Worm (Caenorhabditis elegans): ENCODE measurements around the gene ZK892.4.
"Not testable (repeated sequence)": the region's sequence is repeated elsewhere in the genome, so short reads cannot be mapped to it uniquely, and the experiment has no call there.

DNA sequence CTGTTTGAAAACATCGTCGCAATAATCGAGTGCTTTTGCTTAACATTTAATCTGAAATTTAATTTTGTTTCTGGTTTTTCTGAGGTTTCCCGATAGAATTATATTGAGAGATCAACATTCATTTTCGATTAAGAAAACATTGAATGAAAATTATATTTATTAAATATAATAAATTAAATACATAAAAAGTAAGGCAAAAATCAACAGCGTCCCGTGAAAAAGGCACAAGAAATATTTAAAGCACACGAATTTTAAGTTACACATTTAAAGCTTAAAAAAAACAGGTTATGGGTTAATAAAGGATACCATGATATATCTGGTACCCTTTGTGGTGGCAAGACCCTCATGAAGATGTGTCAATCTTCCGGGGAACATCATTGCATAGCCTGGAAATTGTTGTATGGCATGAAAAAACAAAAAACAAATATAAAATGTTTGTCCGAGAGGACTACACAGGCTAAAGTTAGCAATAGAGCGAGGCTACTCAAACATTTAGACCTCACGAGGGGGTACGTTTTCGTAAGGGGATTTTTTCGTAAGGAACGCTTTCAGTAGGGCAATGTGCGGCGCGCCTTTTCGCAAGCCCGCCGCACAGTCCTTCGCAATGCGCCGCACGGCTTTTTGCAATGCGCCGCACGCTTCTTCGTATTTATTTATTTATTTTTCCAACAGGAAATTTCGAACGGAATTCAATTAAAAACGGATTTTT is 27.0 kb downstream of the ZK892.4 start, which contains the start of gene mtcu-2:
- not testable (repeated sequence) for TF ChIP-seq ama-1 (optimal IDR thresholded peaks at IDR 0.05); hnd-1 (tag; optimal IDR thresholded peaks at IDR 0.05)
- TF ChIP-seq F13C5.2 (tag; optimal IDR thresholded peaks at IDR 0.05), result peak; percentile 39

All from whole organism, early embryonic.